Worm (Caenorhabditis elegans) whole organism, mixed stage, embryonic: Measurements from ENCODE around the gene F41E7.9.

Experiments used
- M03D4.4 ChIP-seq: sonication (generic microtip); optimal IDR thresholded peaks from 2 replicates; lab custom pipeline; 2017; ENCODE audit warnings: mild to moderate bottlenecking, missing genetic modification characterization, missing compliant biosample characterization
- ceh-39 ChIP-seq: fragments of 150-350 bp; optimal IDR thresholded peaks from 2 replicates; lab custom pipeline; 2014; ENCODE audit warnings: missing biosample characterization, missing genetic modification characterization
- ceh-43 ChIP-seq: fragments of 200-800 bp; sonication (Bioruptor generic); optimal IDR thresholded peaks from 2 replicates; lab custom pipeline; 2018; ENCODE audit warnings: mild to moderate bottlenecking, missing genetic modification characterization, moderate library complexity, missing compliant biosample characterization
- lin-13 ChIP-seq: fragments of 150-350 bp; optimal IDR thresholded peaks from 2 replicates; lab custom pipeline; 2014; ENCODE audit warnings: missing biosample characterization, missing genetic modification characterization
- lsy-2 ChIP-seq: fragments of 150-350 bp; optimal IDR thresholded peaks from 2 replicates; lab custom pipeline; 2014; ENCODE audit warnings: missing biosample characterization, missing genetic modification characterization
- mab-5 ChIP-seq: fragments of 150-350 bp; optimal IDR thresholded peaks from 2 replicates; lab custom pipeline; 2014; ENCODE audit warnings: missing biosample characterization, missing genetic modification characterization
- mep-1 ChIP-seq: fragments of 150-350 bp; optimal IDR thresholded peaks from 2 replicates; lab custom pipeline; 2017; ENCODE audit warnings: missing biosample characterization, missing genetic modification reagents, missing genetic modification characterization, inconsistent platforms
- nhr-237 ChIP-seq: fragments of 150-350 bp; optimal IDR thresholded peaks from 2 replicates; lab custom pipeline; 2014; ENCODE audit warnings: missing biosample characterization, missing genetic modification characterization
- nhr-28 ChIP-seq: fragments of 150-350 bp; optimal IDR thresholded peaks from 2 replicates; lab custom pipeline; 2014; ENCODE audit warnings: missing biosample characterization, missing genetic modification characterization
- nhr-76 ChIP-seq: sonication (generic microtip); optimal IDR thresholded peaks from 2 replicates; lab custom pipeline; 2017; ENCODE audit warnings: missing biosample characterization, missing genetic modification characterization
- snpc-4 ChIP-seq: fragments of 150-350 bp; optimal IDR thresholded peaks from 2 replicates; lab custom pipeline; 2014; ENCODE audit warnings: missing biosample characterization, missing genetic modification characterization
- tbx-8 ChIP-seq: fragments of 200-800 bp; sonication (Bioruptor generic); optimal IDR thresholded peaks from 2 replicates; lab custom pipeline; 2018; ENCODE audit warnings: mild to moderate bottlenecking, missing genetic modification characterization, moderate library complexity, missing compliant biosample characterization
- unc-39 ChIP-seq: fragments of 150-350 bp; optimal IDR thresholded peaks from 2 replicates; lab custom pipeline; 2014; ENCODE audit warnings: missing biosample characterization, missing genetic modification characterization
- unc-62 ChIP-seq: fragments of 150-350 bp; optimal IDR thresholded peaks from 2 replicates; lab custom pipeline; 2014; ENCODE audit warnings: missing biosample characterization, missing genetic modification reagents, missing genetic modification characterization

- TF ChIP-seq nhr-28 (no peak), ceh-43 (GFP tag; lab: Kevin White, UChicago) (no peak), tbx-8 (GFP tag; lab: Kevin White, UChicago) (no peak), nhr-76 (tag; lab: Kevin White, UChicago) (no peak), unc-62 (GFP tag; lab: Kevin White, UChicago) (no peak), ceh-39 (tag; lab: Kevin White, UChicago) (no peak), nhr-237 (no peak), unc-39 (tag; lab: Kevin White, UChicago) (no peak), snpc-4 (no peak), mep-1 (tag; lab: Kevin White, UChicago) (no peak), lin-13 (tag; lab: Kevin White, UChicago) (no peak), M03D4.4 (tag; lab: Kevin White, UChicago) (no peak), lsy-2 (tag; lab: Kevin White, UChicago) (no peak), mab-5 (tag; lab: Kevin White, UChicago) (no peak)
Measured at ce11 chrX:10333301-10333854, 17.6 kb upstream of the F41E7.9 start, which contains the start of gene R07E3.4.
